Fruit fly (Drosophila melanogaster): ENCODE results near the gene CG7730.

- TF ChIP-seq CG8478 (optimal IDR thresholded peaks at IDR 0.05) (no peak), CTCF (optimal IDR thresholded peaks at IDR 0.05) (no peak)
Measured at dm6 chr3L:17033309-17033708, 6.0 kb downstream of the CG7730 start.

All from S2 (cell line).